Worm (Caenorhabditis elegans): ENCODE measurements around the gene C05B5.17.

ce11 chrIII:9997890-9998289 is 1.2 kb downstream of the C05B5.17 start, which contains the start of gene pqn-8:
- TF ChIP-seq sox-4 (tag; optimal IDR thresholded peaks at IDR 0.05) (no peak), ces-1 (GFP tag; optimal IDR thresholded peaks at IDR 0.05) (no peak), elt-2 (tag; optimal IDR thresholded peaks at IDR 0.05) (no peak), nhr-77 (tag; optimal IDR thresholded peaks at IDR 0.05) (no peak), pqm-1 (tag; optimal IDR thresholded peaks at IDR 0.05) (no peak), unc-62 (GFP tag; optimal IDR thresholded peaks at IDR 0.05) (no peak), nhr-237 (tag; optimal IDR thresholded peaks at IDR 0.05) (no peak), nhr-84 (tag; optimal IDR thresholded peaks at IDR 0.05) (no peak), mdl-1 (tag; optimal IDR thresholded peaks at IDR 0.05) (no peak), rnt-1 (tag; optimal IDR thresholded peaks at IDR 0.05) (no peak), irx-1 (tag; optimal IDR thresholded peaks at IDR 0.05) (no peak), nhr-76 (tag; optimal IDR thresholded peaks at IDR 0.05) (no peak)
